Worm (Caenorhabditis elegans): Measurements from ENCODE around the gene cnb-1.

- TF ChIP-seq pat-9 (tag; optimal IDR thresholded peaks at IDR 0.05) (no peak), T23F11.4 (GFP tag; optimal IDR thresholded peaks at IDR 0.05) (no peak), eyg-1 (tag; optimal IDR thresholded peaks at IDR 0.05) (no peak), tbx-2 (tag; optimal IDR thresholded peaks at IDR 0.05) (no peak), hlh-30 (tag; optimal IDR thresholded peaks at IDR 0.05; ENCODE audit: insufficient read depth) (no peak)
Measured at ce11 chrV:11403059-11403458, 27.5 kb downstream of the cnb-1 start.

Measured in whole organism, late embryonic.